Fruit fly (Drosophila melanogaster): Measurements from ENCODE around the gene CG34251.

Gene CG34251

dm6 chr3L:17631247-17631646 is 40.2 kb upstream of the CG34251 start (continued):
- TF ChIP-seq spab (GFP tag; optimal IDR thresholded peaks at IDR 0.05): no peak
- TF ChIP-seq CG6276 (GFP tag; optimal IDR thresholded peaks at IDR 0.05): no peak
- no peak for TF ChIP-seq CG3919 (GFP tag; optimal IDR thresholded peaks at IDR 0.05)
- TF ChIP-seq CG10631 (GFP tag; optimal IDR thresholded peaks at IDR 0.05): no peak
- no peak for TF ChIP-seq CG7368 (GFP tag; optimal IDR thresholded peaks at IDR 0.05)

dm6 chr3L:17633142-17633541 is 38.3 kb upstream of the CG34251 start, which contains the start of gene CG7497:
TSS of gene CG7497 (plus strand) at chr3L:17633449.
- TF ChIP-seq CG9139 (GFP tag; optimal IDR thresholded peaks at IDR 0.05) (no peak), CG6792 (GFP tag; optimal IDR thresholded peaks at IDR 0.05) (no peak), svp (GFP tag) (no peak), salr (GFP tag; optimal IDR thresholded peaks at IDR 0.05) (no peak), CG6163 (GFP tag; IDR thresholded peaks at IDR 0.05) (no peak), Blimp-1 (GFP tag; optimal IDR thresholded peaks at IDR 0.05) (no peak), esn (GFP tag; optimal IDR thresholded peaks at IDR 0.05) (no peak), CG3919 (GFP tag; optimal IDR thresholded peaks at IDR 0.05) (no peak), CG8119 (GFP tag; IDR thresholded peaks at IDR 0.05) (no peak), Sox15 (GFP tag; optimal IDR thresholded peaks at IDR 0.05) (no peak), fd85E (GFP tag; optimal IDR thresholded peaks at IDR 0.05) (no peak), Eip75B (GFP tag; optimal IDR thresholded peaks at IDR 0.05) (no peak)

dm6 chr3L:17637809-17638208 is 33.6 kb upstream of the CG34251 start:
- no peak for TF ChIP-seq cyc (GFP tag; optimal IDR thresholded peaks at IDR 0.05)
- TF ChIP-seq Gug (GFP tag; IDR thresholded peaks at IDR 0.05): no peak
- no peak for TF ChIP-seq acj6 (GFP tag; optimal IDR thresholded peaks at IDR 0.05)

dm6 chr3L:17638649-17639048 is 32.8 kb upstream of the CG34251 start:
- TF ChIP-seq net (GFP tag; optimal IDR thresholded peaks at IDR 0.05): no peak
- no peak for TF ChIP-seq CG31627 (GFP tag; optimal IDR thresholded peaks at IDR 0.05)
- TF ChIP-seq achi (GFP tag; optimal IDR thresholded peaks at IDR 0.05): no peak
- no peak for TF ChIP-seq CG16779 (tag; optimal IDR thresholded peaks at IDR 0.05)

- TF ChIP-seq CG8119 (GFP tag; IDR thresholded peaks at IDR 0.05): no peak
- no peak for TF ChIP-seq topi (GFP tag; optimal IDR thresholded peaks at IDR 0.05)
- no peak for TF ChIP-seq net (GFP tag; optimal IDR thresholded peaks at IDR 0.05)
- TF ChIP-seq CG9139 (GFP tag; optimal IDR thresholded peaks at IDR 0.05): no peak
- no peak for TF ChIP-seq CG10631 (GFP tag; optimal IDR thresholded peaks at IDR 0.05)
- no peak for TF ChIP-seq lz (GFP tag; optimal IDR thresholded peaks at IDR 0.05)
- TF ChIP-seq CG15336 (GFP tag; IDR thresholded peaks at IDR 0.05): no peak
- TF ChIP-seq Lpt (GFP tag; optimal IDR thresholded peaks at IDR 0.05): no peak
- no peak for TF ChIP-seq CG7368 (GFP tag; optimal IDR thresholded peaks at IDR 0.05)
- TF ChIP-seq CG1621 (tag; optimal IDR thresholded peaks at IDR 0.05): no peak
- no peak for TF ChIP-seq salr (GFP tag; optimal IDR thresholded peaks at IDR 0.05)
- no peak for TF ChIP-seq CG8632 (GFP tag; optimal IDR thresholded peaks at IDR 0.05)
- no peak for TF ChIP-seq pdm3 (GFP tag; optimal IDR thresholded peaks at IDR 0.05)
- TF ChIP-seq Hr39 (GFP tag; optimal IDR thresholded peaks at IDR 0.05): no peak
Observed at dm6 chr3L:17642017-17642416, 29.4 kb upstream of the CG34251 start.

dm6 chr3L:17643985-17644905 is 27.2 kb upstream of the CG34251 start:
- TF ChIP-seq Hr38 (GFP tag; optimal IDR thresholded peaks at IDR 0.05): no peak
- peak; percentile 29 for TF ChIP-seq CG6854 (GFP tag; optimal IDR thresholded peaks at IDR 0.05)
- 0 out of 2 replicates have a peak, but pooled peaks have one; percentile 12 for TF ChIP-seq CG15336 (GFP tag; IDR thresholded peaks at IDR 0.05)
- TF ChIP-seq salr (GFP tag; optimal IDR thresholded peaks at IDR 0.05): no peak
- peak; percentile 44 for TF ChIP-seq fkh (GFP tag; optimal IDR thresholded peaks at IDR 0.05)
- TF ChIP-seq vri (GFP tag; optimal IDR thresholded peaks at IDR 0.05): peak; percentile 68
- no peak for TF ChIP-seq CG11762 (GFP tag; optimal IDR thresholded peaks at IDR 0.05; ENCODE audit: insufficient read depth)
- no peak for TF ChIP-seq Sox15 (GFP tag; optimal IDR thresholded peaks at IDR 0.05)
- no peak for TF ChIP-seq topi (GFP tag; optimal IDR thresholded peaks at IDR 0.05)
- no peak for TF ChIP-seq pdm3 (GFP tag; optimal IDR thresholded peaks at IDR 0.05)
- no peak for TF ChIP-seq CG11294 (GFP tag; IDR thresholded peaks at IDR 0.05)
- no peak for TF ChIP-seq svp (GFP tag)
- no peak for TF ChIP-seq Eip93F (GFP tag; optimal IDR thresholded peaks at IDR 0.05)
- TF ChIP-seq eg (GFP tag; IDR thresholded peaks at IDR 0.05): no peak
- no peak for TF ChIP-seq CG6276 (GFP tag; optimal IDR thresholded peaks at IDR 0.05)
- no peak for TF ChIP-seq Blimp-1 (GFP tag; optimal IDR thresholded peaks at IDR 0.05)
- no peak for TF ChIP-seq Eip75B (GFP tag; optimal IDR thresholded peaks at IDR 0.05)
- TF ChIP-seq CG32006 (GFP tag; optimal IDR thresholded peaks at IDR 0.05): no peak
- TF ChIP-seq Hr4 (GFP tag; optimal IDR thresholded peaks at IDR 0.05): no peak
